Worm (Caenorhabditis elegans): ENCODE data around the gene dylt-3.

ce11 chrII:8178614-8179013 is 2.9 kb upstream of the dylt-3 start:
- TF ChIP-seq dpl-1 (GFP tag; optimal IDR thresholded peaks at IDR 0.05): no peak
- TF ChIP-seq pqm-1 (tag; optimal IDR thresholded peaks at IDR 0.05): no peak
- TF ChIP-seq fos-1 (tag; optimal IDR thresholded peaks at IDR 0.05): no peak
- TF ChIP-seq vab-15 (tag; optimal IDR thresholded peaks at IDR 0.05): no peak
- no peak for TF ChIP-seq nhr-77 (tag; optimal IDR thresholded peaks at IDR 0.05)
- TF ChIP-seq snpc-4 (tag; optimal IDR thresholded peaks at IDR 0.05): no peak
- TF ChIP-seq mab-9 (GFP tag; IDR thresholded peaks at IDR 0.05): no peak
- no peak for TF ChIP-seq lir-3 (tag; optimal IDR thresholded peaks at IDR 0.05; ENCODE audit: poor library complexity)
- no peak for TF ChIP-seq nhr-12 (tag; optimal IDR thresholded peaks at IDR 0.05)
